Fruit fly (Drosophila melanogaster) whole organism, embryonic: ENCODE data around the gene CG8814.

Experiments
- Abd-B ChIP-seq: fragments of 200-800 bp; sonication (Bioruptor generic); optimal IDR thresholded peaks from 2 replicates; lab custom pipeline; 2018; ENCODE audit warnings: missing biosample characterization, mild to moderate bottlenecking, missing genetic modification characterization, moderate library complexity
- Asciz ChIP-seq: fragments of 200-800 bp; sonication (Bioruptor generic); optimal IDR thresholded peaks from 2 replicates; lab custom pipeline; 2017; ENCODE audit warnings: missing biosample characterization, mild to moderate bottlenecking, missing genetic modification characterization, missing genetic modification reagents
- B-H1 ChIP-seq: fragments of 200-800 bp; sonication (Bioruptor generic); IDR thresholded peaks from 3 replicates; pipeline ENCODE4 v1.3.6; 2022; ENCODE audit warnings: missing biosample characterization, missing genetic modification characterization
- CG10979 ChIP-seq: fragments of 200-800 bp; sonication (Bioruptor generic); optimal IDR thresholded peaks from 2 replicates; lab custom pipeline; 2018; ENCODE audit warnings: missing biosample characterization, mild to moderate bottlenecking, missing genetic modification characterization, moderate library complexity
- CG11723 ChIP-seq: fragments of 200-800 bp; sonication (Bioruptor generic); optimal IDR thresholded peaks from 2 replicates; lab custom pipeline; 2017; ENCODE audit warnings: missing biosample characterization, mild to moderate bottlenecking, missing genetic modification characterization
- CG12236 ChIP-seq: fragments of 200-800 bp; sonication (Bioruptor generic); optimal IDR thresholded peaks from 2 replicates; lab custom pipeline; 2016; ENCODE audit warnings: missing biosample characterization, missing genetic modification characterization
- CG13424 ChIP-seq: fragments of 200-800 bp; sonication (Bioruptor generic); optimal IDR thresholded peaks from 2 replicates; lab custom pipeline; 2019; ENCODE audit warnings: missing biosample characterization, mild to moderate bottlenecking, missing genetic modification characterization, moderate library complexity
- CG13894 ChIP-seq: fragments of 200-800 bp; sonication (Bioruptor generic); optimal IDR thresholded peaks from 3 replicates; lab custom pipeline; 2018; ENCODE audit warnings: missing biosample characterization, mild to moderate bottlenecking, missing genetic modification characterization, moderate library complexity
- CG1647 ChIP-seq: fragments of 200-800 bp; sonication (Bioruptor generic); optimal IDR thresholded peaks from 3 replicates; lab custom pipeline; 2016; ENCODE audit warnings: missing biosample characterization, missing genetic modification characterization
- CG17568 ChIP-seq: fragments of 200-800 bp; sonication (Bioruptor generic); optimal IDR thresholded peaks from 2 replicates; lab custom pipeline; 2018; ENCODE audit warnings: missing biosample characterization, mild to moderate bottlenecking, missing genetic modification characterization, moderate library complexity
- CG18011 ChIP-seq: fragments of 200-800 bp; sonication (Bioruptor generic); optimal IDR thresholded peaks from 2 replicates; lab custom pipeline; 2017; ENCODE audit warnings: missing biosample characterization, missing genetic modification characterization, mild to moderate bottlenecking, moderate library complexity, missing genotype
- CG18764 ChIP-seq: fragments of 200-800 bp; sonication (Bioruptor generic); optimal IDR thresholded peaks from 3 replicates; lab custom pipeline; 2016; ENCODE audit warnings: missing biosample characterization, missing genetic modification characterization
- CG2116 ChIP-seq: fragments of 200-800 bp; sonication (Bioruptor generic); optimal IDR thresholded peaks from 3 replicates; lab custom pipeline; 2018; ENCODE audit warnings: missing biosample characterization, mild to moderate bottlenecking, missing genetic modification characterization
- CG3163 ChIP-seq: fragments of 200-800 bp; sonication (Bioruptor generic); optimal IDR thresholded peaks from 3 replicates; lab custom pipeline; 2016; ENCODE audit warnings: missing biosample characterization, missing genetic modification characterization
- CG5180 ChIP-seq: fragments of 200-800 bp; sonication (Bioruptor generic); optimal IDR thresholded peaks from 3 replicates; lab custom pipeline; 2017; ENCODE audit warnings: missing biosample characterization, missing genetic modification characterization, mild to moderate bottlenecking, moderate library complexity, missing genetic modification reagents
- CG7357 ChIP-seq: fragments of 200-800 bp; sonication (Bioruptor generic); IDR thresholded peaks from 3 replicates; pipeline ENCODE4 v1.3.6; 2022; ENCODE audit warnings: missing biosample characterization, missing genetic modification characterization
- CG7556 ChIP-seq: fragments of 200-800 bp; sonication (Bioruptor generic); optimal IDR thresholded peaks from 2 replicates; lab custom pipeline; 2017; ENCODE audit warnings: missing biosample characterization, mild to moderate bottlenecking, missing genetic modification characterization
- CG7987 ChIP-seq: fragments of 200-800 bp; sonication (Bioruptor generic); optimal IDR thresholded peaks from 2 replicates; lab custom pipeline; 2018; ENCODE audit warnings: missing biosample characterization, mild to moderate bottlenecking, missing genetic modification characterization, moderate library complexity
- CG8765 ChIP-seq: fragments of 200-800 bp; sonication (Bioruptor generic); IDR thresholded peaks from 2 replicates; pipeline ENCODE4 v1.3.6; 2022; ENCODE audit warnings: missing biosample characterization, missing genetic modification characterization
- CG9215 ChIP-seq: fragments of 200-800 bp; sonication (Bioruptor generic); IDR thresholded peaks from 2 replicates; pipeline ENCODE4 v1.3.6; 2022; ENCODE audit warnings: missing biosample characterization, missing genetic modification characterization
- CG9876 ChIP-seq: fragments of 200-800 bp; sonication (Bioruptor generic); optimal IDR thresholded peaks from 2 replicates; lab custom pipeline; 2016; ENCODE audit warnings: missing biosample characterization, missing genetic modification characterization
- Camta ChIP-seq: fragments of 200-800 bp; sonication (Bioruptor generic); optimal IDR thresholded peaks from 2 replicates; lab custom pipeline; 2016; ENCODE audit warnings: missing biosample characterization, missing genetic modification characterization
- Hand ChIP-seq: fragments of 200-800 bp; sonication (Bioruptor generic); optimal IDR thresholded peaks from 2 replicates; lab custom pipeline; 2017; ENCODE audit warnings: mild to moderate bottlenecking, missing biosample characterization, missing genetic modification reagents, missing genetic modification characterization
- HmgD ChIP-seq: fragments of 200-800 bp; sonication (Bioruptor generic); optimal IDR thresholded peaks from 3 replicates; lab custom pipeline; 2016; ENCODE audit warnings: missing biosample characterization, missing genetic modification characterization
- HmgZ ChIP-seq: fragments of 200-800 bp; sonication (Bioruptor generic); optimal IDR thresholded peaks from 2 replicates; lab custom pipeline; 2018; ENCODE audit warnings: missing biosample characterization, mild to moderate bottlenecking, missing genetic modification characterization
- NC2α ChIP-seq: fragments of 200-800 bp; sonication (Bioruptor generic); optimal IDR thresholded peaks from 2 replicates; lab custom pipeline; 2016; ENCODE audit warnings: missing biosample characterization, missing genetic modification characterization
- Nf-YB ChIP-seq: fragments of 200-800 bp; sonication (Bioruptor generic); optimal IDR thresholded peaks from 3 replicates; lab custom pipeline; 2019; ENCODE audit warnings: missing biosample characterization, mild to moderate bottlenecking, missing genetic modification characterization, moderate library complexity
- Nf-YC ChIP-seq: fragments of 200-800 bp; optimal IDR thresholded peaks from 3 replicates; lab custom pipeline; 2019; ENCODE audit warnings: missing biosample characterization, mild to moderate bottlenecking, missing genetic modification characterization, moderate library complexity
- Poxn ChIP-seq: fragments of 200-800 bp; sonication (Bioruptor generic); IDR thresholded peaks from 2 replicates; pipeline ENCODE4 v1.3.6; 2022; ENCODE audit warnings: missing biosample characterization, missing genetic modification characterization
- Ravus ChIP-seq: fragments of 200-800 bp; sonication (Bioruptor generic); IDR thresholded peaks from 2 replicates; pipeline ENCODE4 v1.3.6; 2022; ENCODE audit warnings: missing biosample characterization, missing genetic modification characterization
- Rx ChIP-seq: fragments of 200-800 bp; sonication (Bioruptor generic); IDR thresholded peaks from 2 replicates; pipeline ENCODE4 v1.3.6; 2022; ENCODE audit warnings: missing biosample characterization, missing genetic modification characterization
- Sox100B ChIP-seq: fragments of 200-800 bp; sonication (Bioruptor generic); optimal IDR thresholded peaks from 3 replicates; lab custom pipeline; 2018; ENCODE audit warnings: missing biosample characterization, mild to moderate bottlenecking, missing genetic modification characterization
- Spps ChIP-seq: fragments of 200-800 bp; sonication (Bioruptor generic); optimal IDR thresholded peaks from 2 replicates; lab custom pipeline; 2018; ENCODE audit warnings: missing biosample characterization, mild to moderate bottlenecking, missing genetic modification characterization
- Tbp ChIP-seq: fragments of >200 bp; optimal IDR thresholded peaks from 2 replicates; lab custom pipeline; 2018; ENCODE audit warnings: missing biosample characterization, missing genetic modification characterization
- Vsx1 ChIP-seq: fragments of 200-800 bp; sonication (Bioruptor generic); optimal IDR thresholded peaks from 2 replicates; lab custom pipeline; 2017; ENCODE audit warnings: missing biosample characterization, mild to moderate bottlenecking, missing genetic modification characterization, missing genetic modification reagents
- YL-1 ChIP-seq: fragments of 200-800 bp; sonication (Bioruptor generic); optimal IDR thresholded peaks from 3 replicates; lab custom pipeline; 2017; ENCODE audit warnings: missing biosample characterization, mild to moderate bottlenecking, missing genetic modification characterization
- cwo ChIP-seq: fragments of 200-800 bp; sonication (Bioruptor generic); optimal IDR thresholded peaks from 3 replicates; lab custom pipeline; 2017; ENCODE audit warnings: missing biosample characterization, missing genetic modification characterization, mild to moderate bottlenecking, moderate library complexity, missing genetic modification reagents
- dmrt99B ChIP-seq: fragments of 200-800 bp; sonication (Bioruptor generic); optimal IDR thresholded peaks from 2 replicates; lab custom pipeline; 2018; ENCODE audit warnings: missing biosample characterization, mild to moderate bottlenecking, missing genetic modification characterization, moderate library complexity
- dysf ChIP-seq: fragments of 200-800 bp; sonication (Bioruptor generic); IDR thresholded peaks from 3 replicates; pipeline ENCODE4 v1.3.6; 2022; ENCODE audit warnings: missing biosample characterization, missing genetic modification characterization
- en ChIP-seq: fragments of 200-800 bp; sonication (Bioruptor generic); optimal IDR thresholded peaks from 2 replicates; lab custom pipeline; 2016; ENCODE audit warnings: missing biosample characterization, missing genetic modification characterization
- eve ChIP-seq, 2 experiments: fragments of >200 bp; optimal IDR thresholded peaks; 2 replicates each; lab custom pipeline; 2017; ENCODE audit warnings: missing biosample characterization in 2 of 2, missing genetic modification characterization in 2 of 2
- fd102C ChIP-seq: fragments of 200-800 bp; sonication (Bioruptor generic); optimal IDR thresholded peaks from 2 replicates; lab custom pipeline; 2018; ENCODE audit warnings: missing biosample characterization, mild to moderate bottlenecking, missing genetic modification characterization, moderate library complexity
- fd3F ChIP-seq: fragments of 200-800 bp; sonication (Bioruptor generic); optimal IDR thresholded peaks from 2 replicates; lab custom pipeline; 2018; ENCODE audit warnings: missing biosample characterization, mild to moderate bottlenecking, missing genetic modification characterization, moderate library complexity
- fd96Cb ChIP-seq: fragments of 200-800 bp; sonication (Bioruptor generic); optimal IDR thresholded peaks from 2 replicates; lab custom pipeline; 2018; ENCODE audit warnings: missing biosample characterization, mild to moderate bottlenecking, missing genetic modification characterization, moderate library complexity
- gcm2 ChIP-seq: fragments of 200-800 bp; sonication (Bioruptor generic); optimal IDR thresholded peaks from 2 replicates; lab custom pipeline; 2016; ENCODE audit warnings: missing biosample characterization, missing genetic modification characterization
- hkb ChIP-seq, 2 experiments: fragments of 200-800 bp in 1 of 2; fragments of >200 bp in 1 of 2; sonication (Bioruptor generic) in 1 of 2; IDR thresholded peaks in 1 of 2; optimal IDR thresholded peaks in 1 of 2; 2 replicates each; pipeline versions ENCODE4 v1.3.6 to Lab custom; 2017 to 2022; ENCODE audit warnings: missing biosample characterization in 1 of 2, missing genetic modification characterization in 1 of 2
- ken ChIP-seq: fragments of 200-800 bp; sonication (Bioruptor generic); IDR thresholded peaks from 3 replicates; pipeline ENCODE4 v1.3.6; 2022; ENCODE audit warnings: missing biosample characterization, missing genetic modification characterization
- oc ChIP-seq: fragments of 200-800 bp; sonication (Bioruptor generic); optimal IDR thresholded peaks from 2 replicates; lab custom pipeline; 2018; ENCODE audit warnings: missing biosample characterization, mild to moderate bottlenecking, missing genetic modification characterization, moderate library complexity
- sisA ChIP-seq: fragments of 200-800 bp; sonication (Bioruptor generic); IDR thresholded peaks from 2 replicates; pipeline ENCODE4 v1.3.6; 2022; ENCODE audit warnings: missing biosample characterization, missing genetic modification characterization
- slou ChIP-seq: fragments of 200-800 bp; sonication (Bioruptor generic); optimal IDR thresholded peaks from 3 replicates; lab custom pipeline; 2016; ENCODE audit warnings: missing biosample characterization, missing genetic modification characterization

Gene CG8814

dm6 chr2L:2856960-2857584, 17.6 kb upstream of the CG8814 start, which contains the start of gene CG2991 (continued):
- TF ChIP-seq CG7987 (GFP tag; lab: Kevin White, UChicago): peak; percentile 36
- no peak for TF ChIP-seq CG9215 (GFP tag; lab: Robert Waterston, UW)
- peak; percentile 36 for TF ChIP-seq Abd-B (GFP tag; lab: Kevin White, UChicago)
- no peak for TF ChIP-seq CG7556 (GFP tag; lab: Kevin White, UChicago)
- no peak for TF ChIP-seq dmrt99B (tag; lab: Kevin White, UChicago)
- peak; percentile 73 for TF ChIP-seq CG13894 (tag; lab: Kevin White, UChicago)
- no peak for TF ChIP-seq CG8765
- TF ChIP-seq CG13424 (tag; lab: Kevin White, UChicago): peak; percentile 11
- no peak for TF ChIP-seq Tbp (GFP tag; lab: Kevin White, UChicago)
- TF ChIP-seq gcm2: peak; percentile 24
- no peak for TF ChIP-seq Poxn (GFP tag; lab: Robert Waterston, UW)
- no peak for TF ChIP-seq CG11723 (GFP tag; lab: Kevin White, UChicago)
- TF ChIP-seq YL-1 (GFP tag; lab: Kevin White, UChicago): peak; percentile 69
- TF ChIP-seq Nf-YC (tag; lab: Kevin White, UChicago): peak; percentile 58
- TF ChIP-seq Hand (GFP tag; lab: Kevin White, UChicago): no peak
- no peak for TF ChIP-seq sisA (GFP tag; lab: Robert Waterston, UW)
- TF ChIP-seq CG18764 (GFP tag; lab: Kevin White, UChicago): no peak
- TF ChIP-seq B-H1 (GFP tag; lab: Robert Waterston, UW): no peak
- TF ChIP-seq ken: 0 out of 3 replicates have a peak, but pooled peaks have one; percentile 10
- no peak for TF ChIP-seq HmgD
- TF ChIP-seq cwo (GFP tag; lab: Kevin White, UChicago): no peak
- TF ChIP-seq CG5180 (GFP tag; lab: Kevin White, UChicago): peak; percentile 18
- TF ChIP-seq eve (GFP tag; optimal IDR thresholded peaks at IDR 0.05; lab: Kevin White, UChicago): no peak
- TF ChIP-seq CG9876 (GFP tag; lab: Kevin White, UChicago): no peak
- TF ChIP-seq Camta: no peak
- TF ChIP-seq Sox100B (GFP tag; lab: Kevin White, UChicago): no peak
- no peak for TF ChIP-seq CG7357 (GFP tag; lab: Robert Waterston, UW)
- peak; percentile 80 for TF ChIP-seq HmgZ
- no peak for TF ChIP-seq CG18011 (GFP tag; lab: Kevin White, UChicago)
- no peak for TF ChIP-seq NC2α (GFP tag; lab: Kevin White, UChicago)
- TF ChIP-seq oc (tag; lab: Kevin White, UChicago): no peak
- TF ChIP-seq dysf (GFP tag; lab: Robert Waterston, UW): no peak
- TF ChIP-seq CG3163 (GFP tag; lab: Kevin White, UChicago): no peak
- TF ChIP-seq Spps (tag; lab: Kevin White, UChicago): no peak
- no peak for TF ChIP-seq Asciz (GFP tag; lab: Kevin White, UChicago)
- TF ChIP-seq hkb (optimal IDR thresholded peaks at IDR 0.05; lab: Kevin White, UChicago): no peak
- TF ChIP-seq hkb (GFP tag; IDR thresholded peaks at IDR 0.05; lab: Robert Waterston, UW): no peak
- no peak for TF ChIP-seq Rx
- no peak for TF ChIP-seq CG12236 (GFP tag; lab: Kevin White, UChicago)
- TF ChIP-seq Ravus (GFP tag; lab: Robert Waterston, UW): no peak
- TF ChIP-seq en: no peak
- peak; percentile 34 for TF ChIP-seq Vsx1 (GFP tag; lab: Kevin White, UChicago)
- TF ChIP-seq fd3F: no peak
- TF ChIP-seq CG2116 (GFP tag; lab: Kevin White, UChicago): peak; percentile 74
- peak; percentile 11 for TF ChIP-seq CG10979 (tag; lab: Kevin White, UChicago)
- TF ChIP-seq fd102C (GFP tag; lab: Kevin White, UChicago): no peak
- TF ChIP-seq CG1647 (GFP tag; lab: Kevin White, UChicago): peak; percentile 14
- TF ChIP-seq fd96Cb (tag; lab: Kevin White, UChicago): no peak
- peak; percentile 11 for TF ChIP-seq Nf-YB (GFP tag; lab: Kevin White, UChicago)
- peak; percentile 48 for TF ChIP-seq CG17568
- TF ChIP-seq slou (GFP tag; lab: Kevin White, UChicago): no peak
